Worm (Caenorhabditis elegans) whole organism, L1 larva: ENCODE measurements around the gene Y45F10C.6.

Source experiments
- elt-3 ChIP-seq, 6 experiments: fragments of 150-350 bp in 1 of 6; sonication (generic microtip); optimal IDR thresholded peaks; 2 replicates each; lab custom pipeline; 2017 to 2018; ENCODE audit warnings: missing biosample characterization in 6 of 6, missing genetic modification characterization in 6 of 6, inconsistent platforms in 1 of 6
- lsy-2 ChIP-seq, 2 experiments: fragments of 150-350 bp; optimal IDR thresholded peaks; 2 replicates each; lab custom pipeline; 2014; ENCODE audit warnings: missing biosample characterization in 2 of 2, missing genetic modification characterization in 2 of 2
- tbx-2 ChIP-seq: sonication (generic microtip); optimal IDR thresholded peaks from 2 replicates; lab custom pipeline; 2016; ENCODE audit warnings: missing genetic modification characterization, missing compliant biosample characterization

DNA sequence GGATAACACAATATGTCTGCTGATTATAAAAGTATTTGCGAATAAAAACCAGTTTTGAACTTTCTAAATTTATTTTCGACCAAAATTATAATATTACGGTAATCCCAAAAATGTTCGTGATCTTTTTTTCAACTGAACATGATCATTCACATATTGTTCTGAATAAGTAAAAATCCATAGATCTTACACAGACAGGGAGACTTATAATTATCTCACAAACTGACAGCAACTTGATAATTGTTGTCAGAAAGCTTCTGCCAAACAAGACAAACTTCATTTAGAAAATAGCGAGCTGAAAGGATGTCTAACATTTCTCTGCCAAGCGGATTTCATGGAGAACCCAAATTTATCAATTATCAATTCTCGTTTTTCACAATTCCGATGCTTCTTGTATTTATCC, 25.7 kb upstream of the Y45F10C.6 start, which contains the start of gene sru-21:
- no peak for TF ChIP-seq tbx-2 (tag; lab: Kevin White, UChicago)
- no peak for TF ChIP-seq elt-3 (tag; optimal IDR thresholded peaks at IDR 0.05; lab: Kevin White, UChicago)
- TF ChIP-seq lsy-2 (tag; optimal IDR thresholded peaks at IDR 0.05; lab: Kevin White, UChicago), result no peak
